Fruit fly (Drosophila melanogaster) whole organism, embryonic: ENCODE results near the gene defl.

Experiments
- ATbp ChIP-seq: fragments of 200-800 bp; sonication (Bioruptor generic); optimal IDR thresholded peaks from 2 replicates; lab custom pipeline; 2017; ENCODE audit warnings: missing biosample characterization, mild to moderate bottlenecking, missing genetic modification characterization, missing genetic modification reagents
- Atf-2 ChIP-seq: fragments of 200-800 bp; sonication (Bioruptor generic); optimal IDR thresholded peaks from 2 replicates; lab custom pipeline; 2016; ENCODE audit warnings: missing biosample characterization, missing genetic modification characterization
- CG11560 ChIP-seq: fragments of 200-800 bp; sonication (Bioruptor generic); IDR thresholded peaks from 3 replicates; pipeline ENCODE4 v1.3.6; 2022; ENCODE audit warnings: missing biosample characterization, missing genetic modification characterization
- CG11695 ChIP-seq: fragments of 200-800 bp; sonication (Bioruptor generic); IDR thresholded peaks from 3 replicates; pipeline ENCODE4 v1.3.6; 2022; ENCODE audit warnings: missing biosample characterization, missing genetic modification characterization
- CG1233 ChIP-seq: fragments of 200-800 bp; sonication (Bioruptor generic); optimal IDR thresholded peaks from 4 replicates; lab custom pipeline; 2018; ENCODE audit warnings: missing biosample characterization, mild to moderate bottlenecking, missing genetic modification characterization
- CG13296 ChIP-seq: fragments of 200-800 bp; sonication (Bioruptor generic); optimal IDR thresholded peaks from 3 replicates; lab custom pipeline; 2018; ENCODE audit warnings: missing biosample characterization, mild to moderate bottlenecking, missing genetic modification characterization
- CG17359 ChIP-seq: fragments of 200-800 bp; sonication (Bioruptor generic); optimal IDR thresholded peaks from 3 replicates; lab custom pipeline; 2018; ENCODE audit warnings: missing biosample characterization, mild to moderate bottlenecking, missing genetic modification characterization, moderate library complexity
- CG17385 ChIP-seq: fragments of 200-800 bp; sonication (Bioruptor generic); optimal IDR thresholded peaks from 3 replicates; lab custom pipeline; 2018; ENCODE audit warnings: missing biosample characterization, mild to moderate bottlenecking, missing genetic modification characterization
- CG2199 ChIP-seq: fragments of 200-800 bp; sonication (Bioruptor generic); IDR thresholded peaks from 3 replicates; pipeline ENCODE4 v1.3.6; 2022; ENCODE audit warnings: missing biosample characterization, missing genetic modification characterization
- CG30431 ChIP-seq: fragments of 200-800 bp; sonication (Bioruptor generic); optimal IDR thresholded peaks from 2 replicates; lab custom pipeline; 2017; ENCODE audit warnings: missing biosample characterization, missing genetic modification characterization
- CG31365 ChIP-seq: fragments of 200-800 bp; sonication (Bioruptor generic); optimal IDR thresholded peaks from 2 replicates; lab custom pipeline; 2018; ENCODE audit warnings: missing biosample characterization, mild to moderate bottlenecking, missing genetic modification characterization
- CG43689 ChIP-seq: fragments of 200-800 bp; sonication (Bioruptor generic); IDR thresholded peaks from 2 replicates; pipeline ENCODE4 v1.3.6; 2022; ENCODE audit warnings: missing biosample characterization, missing genetic modification characterization
- CG4730 ChIP-seq: fragments of 200-800 bp; sonication (Bioruptor generic); IDR thresholded peaks from 2 replicates; pipeline ENCODE4 v1.3.6; 2022; ENCODE audit warnings: missing biosample characterization, missing genetic modification characterization
- CG6854 ChIP-seq: fragments of 200-800 bp; sonication (Bioruptor generic); optimal IDR thresholded peaks from 3 replicates; lab custom pipeline; 2017; ENCODE audit warnings: missing biosample characterization, mild to moderate bottlenecking, missing genetic modification characterization
- CkIIα-i1 ChIP-seq: fragments of 200-800 bp; sonication (Bioruptor generic); IDR thresholded peaks from 2 replicates; pipeline ENCODE4 v1.3.6; 2022; ENCODE audit warnings: missing biosample characterization, missing genetic modification characterization
- Dbx ChIP-seq: fragments of 200-800 bp; sonication (Bioruptor generic); IDR thresholded peaks from 3 replicates; pipeline ENCODE4 v1.3.6; 2022; ENCODE audit warnings: missing biosample characterization, missing genetic modification characterization
- Ets65A ChIP-seq: fragments of 200-800 bp; sonication (Bioruptor generic); peaks from one replicate; lab custom pipeline; 2016; ENCODE audit warnings: missing biosample characterization, missing genetic modification characterization
- Ets97D ChIP-seq: fragments of 200-800 bp; sonication (Bioruptor generic); optimal IDR thresholded peaks from 3 replicates; lab custom pipeline; 2016; ENCODE audit warnings: missing biosample characterization, missing genetic modification characterization
- Fer3 ChIP-seq: fragments of 200-800 bp; sonication (Bioruptor generic); optimal IDR thresholded peaks from 2 replicates; lab custom pipeline; 2018; ENCODE audit warnings: missing biosample characterization, mild to moderate bottlenecking, missing genetic modification characterization, moderate library complexity
- Hmx ChIP-seq: fragments of 200-800 bp; sonication (Bioruptor generic); optimal IDR thresholded peaks from 2 replicates; lab custom pipeline; 2016; ENCODE audit warnings: missing biosample characterization, missing genetic modification characterization
- Hr51 ChIP-seq, 2 experiments: fragments of 200-800 bp; sonication (Bioruptor generic); optimal IDR thresholded peaks; 2 replicates in 1 of 2; 3 replicates in 1 of 2; lab custom pipeline; 2016 to 2018; ENCODE audit warnings: missing biosample characterization in 2 of 2, missing genetic modification characterization in 2 of 2, mild to moderate bottlenecking in 1 of 2, moderate library complexity in 1 of 2
- Lpt ChIP-seq: fragments of >200 bp; optimal IDR thresholded peaks from 2 replicates; lab custom pipeline; 2018; ENCODE audit warnings: missing biosample characterization, missing genetic modification characterization
- Mad ChIP-seq: fragments of 200-800 bp; sonication (Bioruptor generic); optimal IDR thresholded peaks from 2 replicates; lab custom pipeline; 2016; ENCODE audit warnings: missing biosample characterization, missing genetic modification characterization
- Myb ChIP-seq: fragments of 200-800 bp; sonication (Bioruptor generic); optimal IDR thresholded peaks from 2 replicates; lab custom pipeline; 2016; ENCODE audit warnings: missing biosample characterization, missing genetic modification characterization
- NK7.1 ChIP-seq: fragments of 200-800 bp; sonication (Bioruptor generic); optimal IDR thresholded peaks from 3 replicates; lab custom pipeline; 2016; ENCODE audit warnings: missing biosample characterization, missing genetic modification characterization
- Sox100B ChIP-seq: fragments of 200-800 bp; sonication (Bioruptor generic); optimal IDR thresholded peaks from 3 replicates; lab custom pipeline; 2018; ENCODE audit warnings: missing biosample characterization, mild to moderate bottlenecking, missing genetic modification characterization
- Sry-δ ChIP-seq: fragments of 200-800 bp; sonication (Bioruptor generic); optimal IDR thresholded peaks from 2 replicates; lab custom pipeline; 2016; ENCODE audit warnings: missing biosample characterization, missing genetic modification characterization
- az2 ChIP-seq: fragments of 200-800 bp; sonication (Bioruptor generic); optimal IDR thresholded peaks from 3 replicates; lab custom pipeline; 2016; ENCODE audit warnings: missing biosample characterization, missing genetic modification characterization
- bigmax ChIP-seq: fragments of 200-800 bp; sonication (Bioruptor generic); optimal IDR thresholded peaks from 2 replicates; lab custom pipeline; 2018; ENCODE audit warnings: missing biosample characterization, mild to moderate bottlenecking, missing genetic modification characterization
- chinmo ChIP-seq: fragments of 200-800 bp; sonication (Bioruptor generic); IDR thresholded peaks from 4 replicates; pipeline ENCODE4 v1.3.6; 2022; ENCODE audit warnings: missing biosample characterization, missing genetic modification characterization; ENCODE audit not compliant: partially characterized antibody
- ci ChIP-seq: fragments of 200-800 bp; sonication (Bioruptor generic); IDR thresholded peaks from 3 replicates; pipeline ENCODE4 v1.3.6; 2022; ENCODE audit warnings: missing biosample characterization, missing genetic modification characterization
- danr ChIP-seq: fragments of 200-800 bp; sonication (Bioruptor generic); IDR thresholded peaks from 2 replicates; pipeline ENCODE4 v1.3.6; 2022; ENCODE audit warnings: missing biosample characterization, missing genetic modification characterization
- dmrt99B ChIP-seq: fragments of 200-800 bp; sonication (Bioruptor generic); optimal IDR thresholded peaks from 2 replicates; lab custom pipeline; 2018; ENCODE audit warnings: missing biosample characterization, mild to moderate bottlenecking, missing genetic modification characterization, moderate library complexity
- dysf ChIP-seq: fragments of 200-800 bp; sonication (Bioruptor generic); IDR thresholded peaks from 3 replicates; pipeline ENCODE4 v1.3.6; 2022; ENCODE audit warnings: missing biosample characterization, missing genetic modification characterization
- ems ChIP-seq: fragments of 200-800 bp; sonication (Bioruptor generic); optimal IDR thresholded peaks from 3 replicates; lab custom pipeline; 2016; ENCODE audit warnings: missing biosample characterization, missing genetic modification characterization
- fd64A ChIP-seq: fragments of 200-800 bp; sonication (Bioruptor generic); optimal IDR thresholded peaks from 3 replicates; lab custom pipeline; 2018; ENCODE audit warnings: missing biosample characterization, mild to moderate bottlenecking, missing genetic modification characterization
- ftz-f1 ChIP-seq: fragments of 200-800 bp; sonication (Bioruptor generic); optimal IDR thresholded peaks from 2 replicates; lab custom pipeline; 2016; ENCODE audit warnings: missing biosample characterization, missing genetic modification characterization
- gcm2 ChIP-seq: fragments of 200-800 bp; sonication (Bioruptor generic); optimal IDR thresholded peaks from 2 replicates; lab custom pipeline; 2016; ENCODE audit warnings: missing biosample characterization, missing genetic modification characterization
- jumu ChIP-seq: fragments of 200-800 bp; sonication (Bioruptor generic); optimal IDR thresholded peaks from 3 replicates; lab custom pipeline; 2016; ENCODE audit warnings: missing biosample characterization, missing genetic modification characterization
- kay ChIP-seq: fragments of 200-800 bp; sonication (Bioruptor generic); optimal IDR thresholded peaks from 2 replicates; lab custom pipeline; 2016; ENCODE audit warnings: missing biosample characterization, missing genetic modification characterization
- lbe ChIP-seq: fragments of 200-800 bp; sonication (Bioruptor generic); optimal IDR thresholded peaks from 2 replicates; lab custom pipeline; 2016; ENCODE audit warnings: missing biosample characterization, mild to moderate bottlenecking, missing genetic modification characterization
- nerfin-2 ChIP-seq: fragments of 200-800 bp; sonication (Bioruptor generic); IDR thresholded peaks from 2 replicates; pipeline ENCODE4 v1.3.6; 2022; ENCODE audit warnings: missing biosample characterization, missing genetic modification characterization; ENCODE audit not compliant: partially characterized antibody
- run ChIP-seq: fragments of 200-800 bp; sonication (Bioruptor generic); optimal IDR thresholded peaks from 3 replicates; lab custom pipeline; 2018; ENCODE audit warnings: missing biosample characterization, mild to moderate bottlenecking, missing genetic modification characterization
- sc ChIP-seq, 3 experiments: fragments of >200 bp in 2 of 3; fragments of 200-800 bp in 1 of 3; sonication (Bioruptor generic) in 1 of 3; optimal IDR thresholded peaks; 2 replicates in 2 of 3; 3 replicates in 1 of 3; lab custom pipeline; 2017; ENCODE audit warnings: mild to moderate bottlenecking in 1 of 3, missing biosample characterization in 1 of 3, missing genetic modification characterization in 1 of 3, missing genetic modification reagents in 1 of 3
- sna ChIP-seq: fragments of 200-800 bp; sonication (Bioruptor generic); IDR thresholded peaks from 2 replicates; pipeline ENCODE4 v1.3.6; 2022; ENCODE audit warnings: missing biosample characterization, missing genetic modification characterization; ENCODE audit not compliant: partially characterized antibody
- tap ChIP-seq: fragments of 200-800 bp; optimal IDR thresholded peaks from 3 replicates; lab custom pipeline; 2019; ENCODE audit warnings: missing biosample characterization, mild to moderate bottlenecking, missing genetic modification characterization, moderate library complexity
- trh ChIP-seq: fragments of 200-800 bp; sonication (Bioruptor generic); optimal IDR thresholded peaks from 2 replicates; lab custom pipeline; 2016; ENCODE audit warnings: missing biosample characterization, missing genetic modification characterization
- wor ChIP-seq: fragments of 200-800 bp; sonication (Bioruptor generic); IDR thresholded peaks from 2 replicates; pipeline ENCODE4 v1.3.6; 2022; ENCODE audit warnings: missing biosample characterization, missing genetic modification characterization
- zen2 ChIP-seq: fragments of 200-800 bp; sonication (Bioruptor generic); IDR thresholded peaks from 3 replicates; pipeline ENCODE4 v1.3.6; 2022; ENCODE audit warnings: missing biosample characterization, missing genetic modification characterization; ENCODE audit not compliant: partially characterized antibody

Gene defl

dm6 chr3L:9713828-9714536 lies 9.2 kb upstream of the defl start, which contains the start of gene vsg (continued):
- peak; percentile 79 for TF ChIP-seq CG13296 (GFP tag; lab: Kevin White, UChicago)
- peak; percentile 16; the same call in 2 of the 3 replicates for TF ChIP-seq ci
- peak; percentile 95 for TF ChIP-seq Ets65A (GFP tag; lab: Kevin White, UChicago)
- no peak for TF ChIP-seq CG43689 (GFP tag; lab: Robert Waterston, UW)
- peak; percentile 78 for TF ChIP-seq dysf
- TF ChIP-seq bigmax = no peak
- peak; percentile 71 for TF ChIP-seq CG17359 (tag; lab: Kevin White, UChicago)
- TF ChIP-seq lbe (GFP tag; lab: Kevin White, UChicago) = no peak
- peak; percentile 4 for TF ChIP-seq Sox100B (GFP tag; lab: Kevin White, UChicago)
- no peak for TF ChIP-seq Lpt (GFP tag; lab: Kevin White, UChicago)
- no peak for TF ChIP-seq fd64A (GFP tag; lab: Kevin White, UChicago)
- peak; percentile 66 for TF ChIP-seq Fer3 (tag; lab: Kevin White, UChicago)
- TF ChIP-seq ATbp (GFP tag; lab: Kevin White, UChicago) = peak; percentile 36
- peak; percentile 57; the same call in 1 of the 2 replicates for TF ChIP-seq CG4730
- peak; percentile 81 for TF ChIP-seq dmrt99B (tag; lab: Kevin White, UChicago)
- peak; percentile 71 for TF ChIP-seq CG1233 (GFP tag; lab: Kevin White, UChicago)
- peak; percentile 29 for TF ChIP-seq Ets97D (GFP tag; lab: Kevin White, UChicago)
- peak; percentile 50; the same call in 1 of the 2 replicates for TF ChIP-seq wor (GFP tag; lab: Robert Waterston, UW)
- TF ChIP-seq NK7.1 (GFP tag; lab: Kevin White, UChicago) = no peak
- no peak for TF ChIP-seq sc (optimal IDR thresholded peaks at IDR 0.05; lab: Kevin White, UChicago)
- TF ChIP-seq sc (GFP tag; optimal IDR thresholded peaks at IDR 0.05; lab: Kevin White, UChicago) = peak; percentile 70
- peak; percentile 33 for TF ChIP-seq Myb
- peak; percentile 66 for TF ChIP-seq gcm2 (GFP tag; lab: Kevin White, UChicago)
- peak; percentile 62 for TF ChIP-seq CG30431 (GFP tag; lab: Kevin White, UChicago)
- TF ChIP-seq CkIIα-i1 (GFP tag; lab: Robert Waterston, UW) = no peak
- TF ChIP-seq ftz-f1 (GFP tag; lab: Kevin White, UChicago) = no peak
- peak; percentile 32 for TF ChIP-seq run (tag; lab: Kevin White, UChicago)
- peak; percentile 78 for TF ChIP-seq nerfin-2
- peak; percentile 70; the same call in 2 of the 3 replicates for TF ChIP-seq CG11560
- TF ChIP-seq danr = no peak
- TF ChIP-seq CG31365 (tag; lab: Kevin White, UChicago) = no peak
- TF ChIP-seq CG2199 (GFP tag; lab: Robert Waterston, UW) = 0 out of 3 replicates have a peak, but pooled peaks have one; percentile 29
- TF ChIP-seq Atf-2 (GFP tag; lab: Kevin White, UChicago) = peak; percentile 18
- TF ChIP-seq Hmx (GFP tag; lab: Kevin White, UChicago) = no peak
- peak; percentile 95; the same call in 3 of the 4 replicates for TF ChIP-seq chinmo
- TF ChIP-seq az2 (GFP tag; lab: Kevin White, UChicago) = peak; percentile 83
- peak; percentile 63 for TF ChIP-seq sna (GFP tag; lab: Robert Waterston, UW)
- TF ChIP-seq tap (tag; lab: Kevin White, UChicago) = peak; percentile 68
- TF ChIP-seq Dbx = peak; percentile 71; the same call in 2 of the 3 replicates
- peak; percentile 83 for TF ChIP-seq CG17385 (GFP tag; lab: Kevin White, UChicago)
- peak; percentile 23 for TF ChIP-seq trh (GFP tag; lab: Kevin White, UChicago)
- TF ChIP-seq jumu (GFP tag; lab: Kevin White, UChicago) = peak; percentile 19
- TF ChIP-seq Mad (GFP tag; lab: Kevin White, UChicago) = peak; percentile 8
- no peak for TF ChIP-seq CG6854
- TF ChIP-seq zen2 = peak; percentile 81
- peak in 1 of 2 experiments; percentile 87 for TF ChIP-seq Hr51 (GFP tag; optimal IDR thresholded peaks at IDR 0.05; lab: Kevin White, UChicago)
- TF ChIP-seq kay (GFP tag; lab: Kevin White, UChicago) = peak; percentile 77
- peak; percentile 67; the same call in 1 of the 3 replicates for TF ChIP-seq CG11695 (GFP tag; lab: Robert Waterston, UW)
- peak; percentile 65 for TF ChIP-seq Sry-δ (GFP tag; lab: Kevin White, UChicago)
- TF ChIP-seq ems = peak; percentile 26
